Fruit fly (Drosophila melanogaster) whole organism, embryonic: Measurements from ENCODE around the gene CG33795.

Experiments used
- CG11696 ChIP-seq: fragments of 200-800 bp; sonication (Bioruptor generic); IDR thresholded peaks from 2 replicates; pipeline ENCODE4 v1.3.6; 2022; ENCODE audit warnings: missing biosample characterization, missing genetic modification characterization
- CG12769 ChIP-seq: fragments of 200-800 bp; sonication (Bioruptor generic); optimal IDR thresholded peaks from 2 replicates; lab custom pipeline; 2019; ENCODE audit warnings: missing biosample characterization, mild to moderate bottlenecking, missing genetic modification characterization, moderate library complexity
- CG13123 ChIP-seq: fragments of 200-800 bp; sonication (Bioruptor generic); optimal IDR thresholded peaks from 2 replicates; lab custom pipeline; 2016; ENCODE audit warnings: missing biosample characterization, missing genetic modification characterization
- CG13894 ChIP-seq: fragments of 200-800 bp; sonication (Bioruptor generic); optimal IDR thresholded peaks from 3 replicates; lab custom pipeline; 2018; ENCODE audit warnings: missing biosample characterization, mild to moderate bottlenecking, missing genetic modification characterization, moderate library complexity
- CG1602 ChIP-seq: fragments of 200-800 bp; sonication (Bioruptor generic); optimal IDR thresholded peaks from 3 replicates; lab custom pipeline; 2016; ENCODE audit warnings: missing biosample characterization, missing genetic modification characterization
- CG17359 ChIP-seq: fragments of 200-800 bp; sonication (Bioruptor generic); optimal IDR thresholded peaks from 3 replicates; lab custom pipeline; 2018; ENCODE audit warnings: missing biosample characterization, mild to moderate bottlenecking, missing genetic modification characterization, moderate library complexity
- CG18011 ChIP-seq: fragments of 200-800 bp; sonication (Bioruptor generic); optimal IDR thresholded peaks from 2 replicates; lab custom pipeline; 2017; ENCODE audit warnings: missing biosample characterization, missing genetic modification characterization, mild to moderate bottlenecking, moderate library complexity, missing genotype
- CG18599 ChIP-seq: fragments of 200-800 bp; sonication (Bioruptor generic); optimal IDR thresholded peaks from 3 replicates; lab custom pipeline; 2017; ENCODE audit warnings: missing biosample characterization, missing genetic modification characterization, mild to moderate bottlenecking, moderate library complexity, missing genetic modification reagents
- CG30020 ChIP-seq: fragments of 200-800 bp; optimal IDR thresholded peaks from 2 replicates; lab custom pipeline; 2019; ENCODE audit warnings: missing biosample characterization, mild to moderate bottlenecking, missing genetic modification characterization, moderate library complexity
- CG3163 ChIP-seq: fragments of 200-800 bp; sonication (Bioruptor generic); optimal IDR thresholded peaks from 3 replicates; lab custom pipeline; 2016; ENCODE audit warnings: missing biosample characterization, missing genetic modification characterization
- CG32772 ChIP-seq: fragments of 200-800 bp; sonication (Bioruptor generic); IDR thresholded peaks from 2 replicates; pipeline ENCODE4 v1.3.6; 2022; ENCODE audit warnings: missing biosample characterization, missing genetic modification characterization
- CG4360 ChIP-seq: fragments of 200-800 bp; sonication (Bioruptor generic); IDR thresholded peaks from 2 replicates; pipeline ENCODE4 v1.3.6; 2022; ENCODE audit warnings: missing biosample characterization, missing genetic modification characterization
- CG43689 ChIP-seq: fragments of 200-800 bp; sonication (Bioruptor generic); IDR thresholded peaks from 2 replicates; pipeline ENCODE4 v1.3.6; 2022; ENCODE audit warnings: missing biosample characterization, missing genetic modification characterization
- CG7786 ChIP-seq: fragments of 200-800 bp; sonication (Bioruptor generic); optimal IDR thresholded peaks from 2 replicates; lab custom pipeline; 2016; ENCODE audit warnings: missing biosample characterization, missing genetic modification characterization
- CG8290 ChIP-seq, 3 experiments: fragments of 200-800 bp; sonication (Bioruptor generic); optimal IDR thresholded peaks; 2 replicates each; lab custom pipeline; 2016 to 2019; ENCODE audit warnings: missing biosample characterization in 3 of 3, missing genetic modification characterization in 3 of 3, mild to moderate bottlenecking in 2 of 3, moderate library complexity in 1 of 3
- CG8388 ChIP-seq: fragments of 200-800 bp; sonication (Bioruptor generic); optimal IDR thresholded peaks from 2 replicates; lab custom pipeline; 2019; ENCODE audit warnings: missing biosample characterization, mild to moderate bottlenecking, missing genetic modification characterization, moderate library complexity
- D19B ChIP-seq: fragments of 200-800 bp; sonication (Bioruptor generic); optimal IDR thresholded peaks from 2 replicates; lab custom pipeline; 2017; ENCODE audit warnings: missing biosample characterization, mild to moderate bottlenecking, missing genetic modification characterization
- Dad ChIP-seq: fragments of 200-800 bp; sonication (Bioruptor generic); optimal IDR thresholded peaks from 3 replicates; lab custom pipeline; 2016; ENCODE audit warnings: missing biosample characterization, missing genetic modification characterization
- Drgx ChIP-seq: fragments of 200-800 bp; sonication (Bioruptor generic); IDR thresholded peaks from 2 replicates; pipeline ENCODE4 v1.3.6; 2022; ENCODE audit warnings: missing biosample characterization, missing genetic modification characterization
- Ets65A ChIP-seq: fragments of 200-800 bp; sonication (Bioruptor generic); peaks from one replicate; lab custom pipeline; 2016; ENCODE audit warnings: missing biosample characterization, missing genetic modification characterization
- Hey ChIP-seq: fragments of 200-800 bp; sonication (Bioruptor generic); optimal IDR thresholded peaks from 3 replicates; lab custom pipeline; 2018; ENCODE audit warnings: missing biosample characterization, mild to moderate bottlenecking, missing genetic modification characterization
- Med ChIP-seq: fragments of 200-800 bp; sonication (Bioruptor generic); peaks from one replicate; lab custom pipeline; 2016; ENCODE audit warnings: missing biosample characterization, missing genetic modification characterization, mild to moderate bottlenecking, inconsistent platforms, moderate library complexity
- Nf-YA ChIP-seq: fragments of 200-800 bp; sonication (Bioruptor generic); IDR thresholded peaks from 2 replicates; pipeline ENCODE4 v1.3.6; 2022; ENCODE audit warnings: missing biosample characterization, missing genetic modification characterization
- PHDP ChIP-seq: fragments of 200-800 bp; sonication (Bioruptor generic); optimal IDR thresholded peaks from 3 replicates; lab custom pipeline; 2018; ENCODE audit warnings: missing biosample characterization, mild to moderate bottlenecking, missing genetic modification characterization, moderate library complexity
- Trl ChIP-seq, 3 experiments: fragments of >200 bp in 2 of 3; fragments of 200-800 bp in 1 of 3; sonication (Bioruptor generic) in 1 of 3; optimal IDR thresholded peaks; 2 replicates in 1 of 3; 3 replicates in 2 of 3; lab custom pipeline; 2016 to 2017; ENCODE audit warnings: missing biosample characterization in 1 of 3, missing genetic modification characterization in 1 of 3
- YL-1 ChIP-seq: fragments of 200-800 bp; sonication (Bioruptor generic); optimal IDR thresholded peaks from 3 replicates; lab custom pipeline; 2017; ENCODE audit warnings: missing biosample characterization, mild to moderate bottlenecking, missing genetic modification characterization
- bbx ChIP-seq: fragments of 200-800 bp; sonication (Bioruptor generic); IDR thresholded peaks from 2 replicates; pipeline ENCODE4 v1.3.6; 2022; ENCODE audit warnings: missing biosample characterization, missing genetic modification characterization; ENCODE audit not compliant: partially characterized antibody
- btn ChIP-seq: fragments of 200-800 bp; sonication (Bioruptor generic); optimal IDR thresholded peaks from 2 replicates; lab custom pipeline; 2016; ENCODE audit warnings: missing biosample characterization, missing genetic modification characterization
- cwo ChIP-seq: fragments of 200-800 bp; sonication (Bioruptor generic); optimal IDR thresholded peaks from 3 replicates; lab custom pipeline; 2017; ENCODE audit warnings: missing biosample characterization, missing genetic modification characterization, mild to moderate bottlenecking, moderate library complexity, missing genetic modification reagents
- fd102C ChIP-seq: fragments of 200-800 bp; sonication (Bioruptor generic); optimal IDR thresholded peaks from 2 replicates; lab custom pipeline; 2018; ENCODE audit warnings: missing biosample characterization, mild to moderate bottlenecking, missing genetic modification characterization, moderate library complexity
- gem ChIP-seq: fragments of 200-800 bp; sonication (Bioruptor generic); optimal IDR thresholded peaks from 2 replicates; lab custom pipeline; 2019; ENCODE audit warnings: missing biosample characterization, mild to moderate bottlenecking, missing genetic modification characterization, moderate library complexity
- grau ChIP-seq: fragments of 200-800 bp; optimal IDR thresholded peaks from 3 replicates; lab custom pipeline; 2019; ENCODE audit warnings: missing biosample characterization, mild to moderate bottlenecking, missing genetic modification characterization, moderate library complexity
- gro ChIP-seq: fragments of 200-800 bp; sonication (Bioruptor generic); optimal IDR thresholded peaks from 2 replicates; lab custom pipeline; 2016; ENCODE audit warnings: missing biosample characterization, missing genetic modification characterization
- gsb-n ChIP-seq: fragments of 200-800 bp; sonication (Bioruptor generic); optimal IDR thresholded peaks from 3 replicates; lab custom pipeline; 2018; ENCODE audit warnings: missing biosample characterization, mild to moderate bottlenecking, missing genetic modification characterization
- her ChIP-seq: fragments of 200-800 bp; sonication (Bioruptor generic); optimal IDR thresholded peaks from 2 replicates; lab custom pipeline; 2016; ENCODE audit warnings: missing biosample characterization, missing genetic modification characterization
- lov ChIP-seq, 2 experiments: fragments of 200-800 bp in 1 of 2; fragments of >200 bp in 1 of 2; sonication (Bioruptor generic) in 1 of 2; IDR thresholded peaks in 1 of 2; optimal IDR thresholded peaks in 1 of 2; 2 replicates in 1 of 2; 3 replicates in 1 of 2; pipeline versions ENCODE4 v1.3.6 to Lab custom; 2017 to 2022; ENCODE audit warnings: missing biosample characterization in 1 of 2, missing genetic modification characterization in 1 of 2
- maf-S ChIP-seq: fragments of 200-800 bp; sonication (Bioruptor generic); optimal IDR thresholded peaks from 2 replicates; lab custom pipeline; 2016; ENCODE audit warnings: missing biosample characterization, missing genetic modification characterization
- pan ChIP-seq, 4 experiments: fragments of >200 bp in 3 of 4; fragments of 200-800 bp in 1 of 4; sonication (Bioruptor generic) in 1 of 4; optimal IDR thresholded peaks in 3 of 4; IDR thresholded peaks in 1 of 4; 2 replicates each; pipeline versions ENCODE4 v1.3.6 to Lab custom; 2017 to 2022; ENCODE audit warnings: missing biosample characterization in 2 of 4, missing genetic modification characterization in 2 of 4, mixed read lengths in 1 of 4
- peb ChIP-seq: fragments of 200-800 bp; sonication (Bioruptor generic); IDR thresholded peaks from 2 replicates; pipeline ENCODE4 v1.3.6; 2022; ENCODE audit warnings: missing biosample characterization, missing genetic modification characterization
- pzg ChIP-seq: fragments of 200-800 bp; sonication (Bioruptor generic); optimal IDR thresholded peaks from 3 replicates; lab custom pipeline; 2018; ENCODE audit warnings: missing biosample characterization, mild to moderate bottlenecking, missing genetic modification characterization, moderate library complexity
- salm ChIP-seq: fragments of 200-800 bp; sonication (Bioruptor generic); optimal IDR thresholded peaks from 2 replicates; lab custom pipeline; 2018; ENCODE audit warnings: missing biosample characterization, mild to moderate bottlenecking, missing genetic modification characterization
- ssp ChIP-seq: fragments of 200-800 bp; sonication (Bioruptor generic); IDR thresholded peaks from 2 replicates; pipeline ENCODE4 v1.3.6; 2022; ENCODE audit warnings: missing biosample characterization, missing genetic modification characterization
- yki ChIP-seq: fragments of >200 bp; optimal IDR thresholded peaks from 3 replicates; lab custom pipeline; 2018

CG33795 gene

DNA sequence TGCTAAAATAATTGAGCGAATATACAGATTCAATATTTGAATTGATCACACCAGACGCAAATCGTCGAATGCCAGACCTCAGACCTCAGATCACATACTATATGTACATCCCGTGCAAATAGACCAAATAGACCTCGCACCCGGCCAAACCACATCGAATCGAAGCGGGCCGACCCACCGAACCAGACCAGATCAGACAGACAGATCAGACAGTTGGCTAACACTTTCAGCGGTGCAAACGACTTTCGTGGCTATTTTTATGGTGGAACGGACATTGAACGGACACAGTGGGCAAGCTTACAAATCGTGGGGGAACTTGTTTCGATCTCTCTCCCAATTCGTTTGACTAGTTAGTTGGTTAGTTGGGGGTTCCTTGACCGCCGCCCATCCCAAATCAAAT lies 19.4 kb downstream of the CG33795 start:
- TF ChIP-seq grau (tag; lab: Kevin White, UChicago) (no peak), pan (optimal IDR thresholded peaks at IDR 0.05; lab: Kevin White, UChicago) (no peak), pan (GFP tag; optimal IDR thresholded peaks at IDR 0.05 in 1 of 2, IDR thresholded peaks at IDR 0.05 in 1 of 2) (peak in 1 of 2 experiments; percentile 17), CG8388 (GFP tag; lab: Kevin White, UChicago) (no peak), fd102C (GFP tag; lab: Kevin White, UChicago) (no peak), ssp (GFP tag; lab: Robert Waterston, UW) (no peak), peb (GFP tag; lab: Robert Waterston, UW) (no peak), gem (tag; lab: Kevin White, UChicago) (no peak), CG11696 (GFP tag; lab: Robert Waterston, UW) (no peak), PHDP (tag; lab: Kevin White, UChicago) (no peak), Med (GFP tag; lab: Kevin White, UChicago) (peak; percentile 76), Nf-YA (GFP tag; lab: Robert Waterston, UW) (no peak), CG13123 (no peak), YL-1 (GFP tag; lab: Kevin White, UChicago) (no peak), CG8290 (GFP tag; optimal IDR thresholded peaks at IDR 0.05; lab: Kevin White, UChicago) (no peak), CG8290 (tag; optimal IDR thresholded peaks at IDR 0.05; lab: Kevin White, UChicago) (peak in 1 of 2 experiments; percentile 9), yki (lab: Kevin White, UChicago) (no peak), pzg (GFP tag; lab: Kevin White, UChicago) (no peak), CG13894 (tag; lab: Kevin White, UChicago) (peak; percentile 18), Hey (tag; lab: Kevin White, UChicago) (no peak), CG32772 (GFP tag; lab: Robert Waterston, UW) (no peak), CG30020 (tag; lab: Kevin White, UChicago) (no peak), Trl (optimal IDR thresholded peaks at IDR 0.05; lab: Kevin White, UChicago) (no peak), Trl (GFP tag; optimal IDR thresholded peaks at IDR 0.05; lab: Kevin White, UChicago) (no peak), Dad (GFP tag; lab: Kevin White, UChicago) (no peak), gsb-n (no peak), her (GFP tag; lab: Kevin White, UChicago) (no peak), CG43689 (GFP tag; lab: Robert Waterston, UW) (no peak), CG12769 (tag; lab: Kevin White, UChicago) (peak; percentile 71), CG3163 (GFP tag; lab: Kevin White, UChicago) (no peak), CG1602 (GFP tag; lab: Kevin White, UChicago) (no peak), btn (GFP tag; lab: Kevin White, UChicago) (no peak), CG7786 (no peak), cwo (GFP tag; lab: Kevin White, UChicago) (peak; percentile 20), salm (tag; lab: Kevin White, UChicago) (no peak), lov (optimal IDR thresholded peaks at IDR 0.05; lab: Kevin White, UChicago) (no peak), lov (GFP tag; IDR thresholded peaks at IDR 0.05; lab: Robert Waterston, UW) (no peak), maf-S (GFP tag; lab: Kevin White, UChicago) (no peak), Drgx (GFP tag; lab: Robert Waterston, UW) (peak; percentile 15; the same call in 1 of the 2 replicates), bbx (no peak)

DNA sequence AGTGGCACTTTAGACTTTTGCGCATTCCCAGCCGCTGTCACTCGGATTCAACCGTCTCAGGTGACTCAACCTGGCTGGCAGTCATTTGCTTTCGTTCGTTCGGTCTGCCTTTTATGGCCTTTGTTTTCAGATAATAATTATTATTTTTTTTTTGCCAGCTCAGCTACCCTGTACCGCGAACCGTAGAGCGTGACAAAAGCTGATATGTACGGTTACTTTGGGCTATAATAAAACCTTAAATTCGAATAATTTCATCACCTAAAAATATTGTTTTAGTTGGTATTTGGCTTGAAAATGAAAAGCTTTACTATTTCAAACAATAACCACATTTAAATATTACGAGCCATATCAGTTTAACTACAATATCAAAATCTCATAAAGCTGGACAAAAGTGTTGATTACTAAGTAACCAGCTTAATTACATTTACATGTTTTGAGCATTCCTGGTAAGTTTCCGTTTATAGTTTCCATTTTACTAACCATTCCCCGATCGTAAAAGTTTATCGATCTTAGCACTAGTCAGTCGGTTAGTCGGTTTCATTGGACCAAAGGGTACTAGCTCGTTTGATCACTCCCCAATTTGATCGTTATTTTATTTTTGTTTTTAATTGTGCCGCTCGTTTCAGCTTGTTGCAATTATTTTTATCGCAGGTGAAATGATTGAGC lies 20.2 kb downstream of the CG33795 start:
- TF ChIP-seq CG17359 (tag; lab: Kevin White, UChicago) (peak; percentile 2), CG18599 (GFP tag; lab: Kevin White, UChicago) (no peak), gro (no peak), D19B (GFP tag; lab: Kevin White, UChicago) (peak; percentile 85), CG4360 (GFP tag; lab: Robert Waterston, UW) (no peak), CG18011 (peak; percentile 86), Ets65A (GFP tag; lab: Kevin White, UChicago) (peak; percentile 35)
- TF ChIP-seq, all 482 proteins: peak for 4
